Worm (Caenorhabditis elegans) whole organism, early embryonic: ENCODE measurements around the gene Y73C8C.8.

Experiments
- B0310.2 ChIP-seq: sonication (generic microtip); optimal IDR thresholded peaks from 2 replicates; lab custom pipeline; 2016; ENCODE audit warnings: mild to moderate bottlenecking, missing genetic modification characterization, missing compliant biosample characterization
- F13C5.2 ChIP-seq: sonication (generic microtip); optimal IDR thresholded peaks from 2 replicates; lab custom pipeline; 2017; ENCODE audit warnings: mild to moderate bottlenecking, missing genetic modification characterization, inconsistent platforms, missing compliant biosample characterization
- aly-1 ChIP-seq: sonication (generic microtip); optimal IDR thresholded peaks from 2 replicates; lab custom pipeline; 2016; ENCODE audit warnings: missing genetic modification characterization, missing compliant biosample characterization
- ama-1 ChIP-seq: fragments of 150-350 bp; optimal IDR thresholded peaks from 2 replicates; lab custom pipeline; 2014
- ceh-13 ChIP-seq: fragments of 200-800 bp; sonication (Bioruptor generic); optimal IDR thresholded peaks from 2 replicates; lab custom pipeline; 2018; ENCODE audit warnings: mild to moderate bottlenecking, missing genetic modification characterization, missing compliant biosample characterization
- ceh-36 ChIP-seq: sonication (generic microtip); optimal IDR thresholded peaks from 2 replicates; lab custom pipeline; 2016; ENCODE audit warnings: missing genetic modification characterization, inconsistent platforms, missing compliant biosample characterization
- ets-7 ChIP-seq: sonication (generic microtip); optimal IDR thresholded peaks from 2 replicates; lab custom pipeline; 2016; ENCODE audit warnings: missing genotype, missing genetic modification characterization, missing compliant biosample characterization
- flt-1 ChIP-seq: fragments of 200-800 bp; sonication (Bioruptor generic); IDR thresholded peaks from 2 replicates; pipeline ENCODE4 v1.3.6; 2022; ENCODE audit warnings: missing genetic modification characterization, missing compliant biosample characterization
- hmbx-1 ChIP-seq: sonication (generic microtip); optimal IDR thresholded peaks from 2 replicates; lab custom pipeline; 2016; ENCODE audit warnings: mild to moderate bottlenecking, missing genetic modification characterization, missing compliant biosample characterization
- hmg-4 ChIP-seq: fragments of 200-800 bp; sonication (Bioruptor generic); optimal IDR thresholded peaks from 2 replicates; lab custom pipeline; 2018; ENCODE audit warnings: mild to moderate bottlenecking, missing genetic modification characterization, missing compliant biosample characterization
- hnd-1 ChIP-seq: sonication (generic microtip); optimal IDR thresholded peaks from 2 replicates; lab custom pipeline; 2016; ENCODE audit warnings: missing genetic modification characterization, missing compliant biosample characterization
- pes-1 ChIP-seq: fragments of 200-800 bp; sonication (Bioruptor generic); IDR thresholded peaks from 2 replicates; pipeline ENCODE4 v1.3.6; 2022; ENCODE audit warnings: missing genetic modification reagents, missing genetic modification characterization, missing compliant biosample characterization
- scrt-1 ChIP-seq: fragments of 200-800 bp; sonication (Bioruptor generic); IDR thresholded peaks from 2 replicates; pipeline ENCODE4 v1.3.6; 2022; ENCODE audit warnings: missing genetic modification characterization, missing compliant biosample characterization
- sea-1 ChIP-seq: fragments of 200-800 bp; sonication (Bioruptor generic); conservative IDR thresholded peaks from 2 replicates; pipeline ENCODE4 v1.3.6; 2022; ENCODE audit warnings: missing genetic modification characterization, missing compliant biosample characterization
- tbx-11 ChIP-seq: fragments of 200-800 bp; sonication (Bioruptor generic); IDR thresholded peaks from 2 replicates; pipeline ENCODE4 v1.3.6; 2022; ENCODE audit warnings: missing genetic modification characterization, missing compliant biosample characterization
- tbx-37 ChIP-seq: fragments of 200-800 bp; sonication (Bioruptor generic); conservative IDR thresholded peaks from 2 replicates; pipeline ENCODE4 v1.3.6; 2022; ENCODE audit warnings: missing genetic modification reagents, missing genetic modification characterization, missing compliant biosample characterization
- tra-4 ChIP-seq: sonication (generic microtip); optimal IDR thresholded peaks from 2 replicates; lab custom pipeline; 2017; ENCODE audit warnings: missing genetic modification characterization, missing compliant biosample characterization

Y73C8C.8 gene

DNA sequence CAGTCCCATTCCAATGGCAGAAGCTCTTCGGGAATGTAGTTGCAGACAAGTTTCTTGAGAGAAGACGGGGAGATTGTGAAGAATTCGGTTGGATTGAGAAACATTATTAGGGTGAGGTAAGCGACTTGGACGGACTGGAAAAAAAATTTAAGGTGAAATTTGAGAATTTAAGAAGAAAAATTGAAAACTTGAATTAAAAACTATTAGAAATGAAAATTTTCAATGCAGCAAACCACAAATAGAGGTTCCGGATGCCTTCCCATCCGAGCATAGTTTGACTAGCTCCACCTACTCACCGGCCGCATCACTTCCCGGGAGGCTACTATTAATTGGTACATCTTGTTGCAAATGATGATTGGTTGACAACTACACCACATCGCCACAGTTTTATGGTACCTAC lies at the start of gene Y73C8C.8:
Gene Y73C8C.8, minus strand, starts transcription at position 101 of the 400 bp plus-strand sequence.
- no peak for TF ChIP-seq ets-7
- TF ChIP-seq hnd-1 = no peak
- no peak for TF ChIP-seq ama-1 (lab: Kevin White, UChicago)
- TF ChIP-seq hmbx-1 (tag; lab: Kevin White, UChicago) = no peak
- TF ChIP-seq hmg-4 (GFP tag; lab: Kevin White, UChicago) = no peak
- TF ChIP-seq B0310.2 (tag; lab: Kevin White, UChicago) = no peak
- TF ChIP-seq pes-1 (GFP tag; lab: Robert Waterston, UW) = no peak
- no peak for TF ChIP-seq scrt-1 (GFP tag; lab: Robert Waterston, UW)
- no peak for TF ChIP-seq tbx-11 (GFP tag; lab: Robert Waterston, UW)
- no peak for TF ChIP-seq F13C5.2
- no peak for TF ChIP-seq tbx-37 (GFP tag; lab: Robert Waterston, UW)

DNA sequence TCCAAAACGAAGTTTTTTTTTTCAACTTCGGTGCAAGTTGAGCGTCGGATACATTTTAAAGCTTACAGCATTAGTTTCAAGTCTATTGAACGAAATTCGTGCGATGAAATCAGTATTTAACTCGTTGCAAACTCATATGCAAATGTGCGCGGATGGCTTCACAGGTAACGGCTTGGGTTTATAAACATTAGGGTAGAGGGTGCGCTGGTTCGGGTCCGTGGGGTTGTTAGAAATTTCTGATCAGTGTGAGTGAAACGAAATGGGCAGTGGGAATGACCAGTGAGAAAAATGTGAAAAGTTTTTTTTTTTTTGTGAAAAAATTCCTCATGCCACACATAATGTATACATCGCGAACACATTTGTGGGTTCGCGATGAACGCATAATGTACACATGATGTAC lies 49.5 kb upstream of the Y73C8C.8 start:
- TF ChIP-seq sea-1 = no peak
- TF ChIP-seq pes-1 (GFP tag; lab: Robert Waterston, UW) = no peak
- no peak for TF ChIP-seq tbx-37 (GFP tag; lab: Robert Waterston, UW)
- TF ChIP-seq ceh-13 (GFP tag; lab: Kevin White, UChicago) = no peak
- no peak for TF ChIP-seq tbx-11 (GFP tag; lab: Robert Waterston, UW)
- TF ChIP-seq ceh-36 (tag; lab: Kevin White, UChicago) = no peak
- TF ChIP-seq ama-1 (lab: Kevin White, UChicago) = no peak
- no peak for TF ChIP-seq ets-7
- no peak for TF ChIP-seq tra-4
- no peak for TF ChIP-seq F13C5.2
- TF ChIP-seq aly-1 (tag; lab: Kevin White, UChicago) = no peak

- TF ChIP-seq scrt-1 (GFP tag; lab: Robert Waterston, UW) (no peak), tbx-11 (GFP tag; lab: Robert Waterston, UW) (no peak), tra-4 (no peak), ets-7 (no peak), sea-1 (no peak), hmbx-1 (tag; lab: Kevin White, UChicago) (no peak), hnd-1 (no peak), B0310.2 (tag; lab: Kevin White, UChicago) (no peak), aly-1 (tag; lab: Kevin White, UChicago) (no peak), ama-1 (lab: Kevin White, UChicago) (no peak), ceh-13 (GFP tag; lab: Kevin White, UChicago) (no peak), pes-1 (GFP tag; lab: Robert Waterston, UW) (no peak), ceh-36 (tag; lab: Kevin White, UChicago) (no peak), flt-1 (GFP tag; lab: Robert Waterston, UW) (no peak), F13C5.2 (no peak), hmg-4 (GFP tag; lab: Kevin White, UChicago) (no peak), tbx-37 (GFP tag; lab: Robert Waterston, UW) (no peak)
Measured at ce11 chrV:3162299-3162698, 48.6 kb upstream of the Y73C8C.8 start.

- TF ChIP-seq hmbx-1 (tag; lab: Kevin White, UChicago) (no peak), tbx-11 (GFP tag; lab: Robert Waterston, UW) (no peak), ets-7 (no peak)
Measured at ce11 chrV:3159252-3159651, 45.6 kb upstream of the Y73C8C.8 start, which contains the start of gene C36C5.12. TSS of gene C36C5.12 (minus strand) at chrV:3159352.

ce11 chrV:3158379-3158778 lies 44.7 kb upstream of the Y73C8C.8 start:
- TF ChIP-seq flt-1 (GFP tag; lab: Robert Waterston, UW) = no peak
- no peak for TF ChIP-seq sea-1
- no peak for TF ChIP-seq tbx-37 (GFP tag; lab: Robert Waterston, UW)
- TF ChIP-seq hnd-1 = no peak
- no peak for TF ChIP-seq hmg-4 (GFP tag; lab: Kevin White, UChicago)
- no peak for TF ChIP-seq tra-4
- no peak for TF ChIP-seq hmbx-1 (tag; lab: Kevin White, UChicago)
- TF ChIP-seq ceh-13 (GFP tag; lab: Kevin White, UChicago) = no peak

ce11 chrV:3156786-3157185 lies 43.1 kb upstream of the Y73C8C.8 start, which contains the start of gene exh-1:
TSS of gene exh-1 (plus strand) at chrV:3157086.
- TF ChIP-seq ceh-36 (tag; lab: Kevin White, UChicago) (no peak), tbx-37 (GFP tag; lab: Robert Waterston, UW) (no peak), ets-7 (no peak), B0310.2 (tag; lab: Kevin White, UChicago) (no peak), scrt-1 (GFP tag; lab: Robert Waterston, UW) (no peak), flt-1 (GFP tag; lab: Robert Waterston, UW) (no peak), sea-1 (no peak), ceh-13 (GFP tag; lab: Kevin White, UChicago) (no peak), hmg-4 (GFP tag; lab: Kevin White, UChicago) (no peak), pes-1 (GFP tag; lab: Robert Waterston, UW) (no peak), aly-1 (tag; lab: Kevin White, UChicago) (no peak), hmbx-1 (tag; lab: Kevin White, UChicago) (no peak), F13C5.2 (no peak), hnd-1 (no peak), tra-4 (no peak), tbx-11 (GFP tag; lab: Robert Waterston, UW) (no peak), ama-1 (lab: Kevin White, UChicago) (no peak)

DNA sequence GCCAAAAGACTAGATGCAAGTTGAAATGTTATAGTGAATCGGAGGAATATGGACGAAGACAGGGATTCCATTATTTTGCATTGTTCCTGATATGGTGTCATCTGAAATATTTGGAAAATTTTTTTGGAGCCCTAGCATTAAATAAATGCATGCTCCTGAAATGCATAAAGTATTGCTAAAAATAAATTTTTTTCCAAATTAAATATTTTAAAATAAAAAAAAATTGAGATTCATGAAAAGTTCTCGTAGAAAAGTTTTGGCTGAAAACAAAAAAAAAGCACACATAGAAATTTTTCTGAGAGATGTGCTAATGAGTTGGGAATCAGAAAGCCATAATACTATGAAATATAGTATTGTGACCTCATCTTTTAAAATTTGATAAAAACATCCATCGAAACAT lies 41.4 kb upstream of the Y73C8C.8 start, which contains the start of gene srab-7:
Gene srab-7, minus strand, starts transcription at position 101 of the 400 bp plus-strand sequence.
- TF ChIP-seq B0310.2 (tag; lab: Kevin White, UChicago) (no peak), tra-4 (no peak), sea-1 (no peak), ama-1 (lab: Kevin White, UChicago) (no peak), hmg-4 (GFP tag; lab: Kevin White, UChicago) (no peak)

ce11 chrV:3151862-3152261 lies 38.2 kb upstream of the Y73C8C.8 start, which contains the start of gene srab-6:
TSS of gene srab-6 (minus strand) at chrV:3151962.
- TF ChIP-seq hmbx-1 (tag; lab: Kevin White, UChicago) (no peak), tbx-37 (GFP tag; lab: Robert Waterston, UW) (no peak), hnd-1 (no peak), B0310.2 (tag; lab: Kevin White, UChicago) (no peak), flt-1 (GFP tag; lab: Robert Waterston, UW) (no peak), ceh-36 (tag; lab: Kevin White, UChicago) (no peak), ama-1 (lab: Kevin White, UChicago) (no peak), sea-1 (no peak), tra-4 (no peak), scrt-1 (GFP tag; lab: Robert Waterston, UW) (no peak), F13C5.2 (no peak), ceh-13 (GFP tag; lab: Kevin White, UChicago) (no peak), aly-1 (tag; lab: Kevin White, UChicago) (no peak), tbx-11 (GFP tag; lab: Robert Waterston, UW) (no peak), hmg-4 (GFP tag; lab: Kevin White, UChicago) (no peak), pes-1 (GFP tag; lab: Robert Waterston, UW) (no peak), ets-7 (no peak)
